Worm (Caenorhabditis elegans): ENCODE results near the gene zmp-6.

zmp-6 gene

DNA sequence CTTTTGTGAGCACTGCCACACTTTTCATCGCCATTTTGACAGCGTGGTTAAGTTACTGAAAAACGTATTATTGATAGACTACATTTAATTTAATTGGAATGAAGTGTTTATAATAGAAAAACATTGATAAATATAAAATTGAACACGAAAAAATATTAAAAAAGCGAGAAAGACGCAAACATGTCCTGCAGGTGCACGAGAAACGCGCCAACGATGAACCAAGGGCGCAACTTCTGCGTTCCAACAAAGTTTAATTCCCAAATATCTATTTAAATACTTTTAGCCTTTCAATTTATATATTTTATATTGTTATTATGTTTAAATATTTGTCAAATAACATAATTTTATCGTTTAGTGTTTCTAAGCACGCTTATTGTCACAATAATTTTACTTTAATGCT lies 13.5 kb downstream of the zmp-6 start, which contains the start of gene ndus-8:
Gene ndus-8 (minus strand): TSS at position 55 of the 400 bp plus-strand sequence.
- TF ChIP-seq mdl-1 (tag; optimal IDR thresholded peaks at IDR 0.05) (peak in 1 of 2 experiments; percentile 57), swsn-7 (tag; optimal IDR thresholded peaks at IDR 0.05) (peak; percentile 78), lin-39 (tag; optimal IDR thresholded peaks at IDR 0.05) (peak; percentile 43), rnt-1 (tag; optimal IDR thresholded peaks at IDR 0.05) (peak; percentile 77), blmp-1 (tag; optimal IDR thresholded peaks at IDR 0.05) (peak; percentile 67), tbx-2 (tag; optimal IDR thresholded peaks at IDR 0.05) (peak; percentile 69), hpl-2 (GFP tag; optimal IDR thresholded peaks at IDR 0.05) (peak; percentile 57), lin-35 (GFP tag; optimal IDR thresholded peaks at IDR 0.05) (peak; percentile 77 to 80), dsc-1 (tag; optimal IDR thresholded peaks at IDR 0.05) (peak; percentile 78), elt-2 (tag; optimal IDR thresholded peaks at IDR 0.05) (peak; percentile 35), skn-1 (tag; optimal IDR thresholded peaks at IDR 0.05) (peak; percentile 57), C04F5.9 (tag; optimal IDR thresholded peaks at IDR 0.05) (peak; percentile 39), snu-23 (GFP tag; optimal IDR thresholded peaks at IDR 0.05) (peak; percentile 85), lin-13 (GFP tag; optimal IDR thresholded peaks at IDR 0.05) (peak; percentile 41), irx-1 (tag; optimal IDR thresholded peaks at IDR 0.05) (peak; percentile 34), C16A3.4 (tag; optimal IDR thresholded peaks at IDR 0.05) (peak; percentile 79), efl-1 (optimal IDR thresholded peaks at IDR 0.05) (peak; percentile 65 to 81), efl-1 (GFP tag; optimal IDR thresholded peaks at IDR 0.05 in 1 of 2) (peak; percentile 73 to 96), nhr-85 (tag) (peak; percentile 68), nhr-19 (GFP tag; conservative IDR thresholded peaks at IDR 0.05) (peak; percentile 84), egl-27 (tag; optimal IDR thresholded peaks at IDR 0.05) (no peak), aly-2 (tag; optimal IDR thresholded peaks at IDR 0.05) (no peak), F16B12.6 (tag; optimal IDR thresholded peaks at IDR 0.05) (peak; percentile 59), zip-4 (GFP tag; optimal IDR thresholded peaks at IDR 0.05) (peak; percentile 35), elt-3 (tag; optimal IDR thresholded peaks at IDR 0.05) (peak in 1 of 6 experiments; percentile 53), ceh-82 (tag; optimal IDR thresholded peaks at IDR 0.05) (peak in 2 of 3 experiments; percentile 47 to 77), lsy-2 (tag; optimal IDR thresholded peaks at IDR 0.05) (peak; percentile 87 to 90), unc-130 (tag; optimal IDR thresholded peaks at IDR 0.05) (peak; percentile 90), jun-1 (tag; optimal IDR thresholded peaks at IDR 0.05) (peak; percentile 17), fkh-10 (GFP tag; optimal IDR thresholded peaks at IDR 0.05) (no peak), efl-3 (GFP tag; optimal IDR thresholded peaks at IDR 0.05) (no peak), nhr-47 (tag; optimal IDR thresholded peaks at IDR 0.05) (peak; percentile 76), xbp-1 (tag; optimal IDR thresholded peaks at IDR 0.05) (peak; percentile 74), ceh-63 (GFP tag; optimal IDR thresholded peaks at IDR 0.05) (no peak), lin-15B (tag; optimal IDR thresholded peaks at IDR 0.05) (peak; percentile 39), aha-1 (tag; optimal IDR thresholded peaks at IDR 0.05) (no peak), mep-1 (tag; optimal IDR thresholded peaks at IDR 0.05) (peak; percentile 95), egl-13 (tag; optimal IDR thresholded peaks at IDR 0.05) (peak; percentile 18), nhr-76 (tag; optimal IDR thresholded peaks at IDR 0.05) (no peak), dpl-1 (GFP tag; optimal IDR thresholded peaks at IDR 0.05) (peak; percentile 60 to 79 (median 79)), mab-9 (GFP tag; IDR thresholded peaks at IDR 0.05) (no peak), fkh-4 (tag; optimal IDR thresholded peaks at IDR 0.05; ENCODE audit: borderline replicate concordance) (no peak), ztf-11 (tag; optimal IDR thresholded peaks at IDR 0.05) (peak in 1 of 2 experiments; percentile 39), nhr-90 (tag; optimal IDR thresholded peaks at IDR 0.05; ENCODE audit: poor library complexity) (peak; percentile 78), lir-3 (tag; optimal IDR thresholded peaks at IDR 0.05; ENCODE audit: poor library complexity) (peak; percentile 38), unc-86 (tag; optimal IDR thresholded peaks at IDR 0.05) (peak; percentile 56), nhr-71 (tag; optimal IDR thresholded peaks at IDR 0.05) (peak; percentile 82), unc-30 (tag; optimal IDR thresholded peaks at IDR 0.05) (no peak), isw-1 (GFP tag; IDR thresholded peaks at IDR 0.05) (peak; percentile 37), nhr-20 (tag; optimal IDR thresholded peaks at IDR 0.05) (peak; percentile 81), snpc-4 (tag; optimal IDR thresholded peaks at IDR 0.05) (peak; percentile 52), fkh-8 (tag; optimal IDR thresholded peaks at IDR 0.05) (peak; percentile 18)

All from whole organism, L1 larva.